Worm (Caenorhabditis elegans): Measurements from ENCODE around the gene ocr-1.

ce11 chrV:10773216-10773615 is 9.1 kb downstream of the ocr-1 start:
- TF ChIP-seq madf-10 (tag; optimal IDR thresholded peaks at IDR 0.05) (no peak), ZK185.1 (tag; optimal IDR thresholded peaks at IDR 0.05; ENCODE audit: poor library complexity, severe bottlenecking) (no peak), snpc-3.4 (tag; optimal IDR thresholded peaks at IDR 0.05) (no peak), nfyb-1 (GFP tag; IDR thresholded peaks at IDR 0.05) (no peak), hmg-20 (GFP tag; IDR thresholded peaks at IDR 0.05) (no peak), efl-1 (GFP tag; optimal IDR thresholded peaks at IDR 0.05) (no peak), gei-17 (GFP tag; optimal IDR thresholded peaks at IDR 0.05) (no peak), bed-2 (GFP tag; IDR thresholded peaks at IDR 0.05) (no peak)

Data from whole organism, young adult.